Fruit fly (Drosophila melanogaster): ENCODE measurements around the gene Jasper.

- TF ChIP-seq Abd-B (GFP tag; optimal IDR thresholded peaks at IDR 0.05) (no peak), fru (GFP tag; optimal IDR thresholded peaks at IDR 0.05) (no peak), CG9705 (GFP tag; optimal IDR thresholded peaks at IDR 0.05) (no peak), pan (optimal IDR thresholded peaks at IDR 0.05) (no peak), Hr78 (GFP tag; optimal IDR thresholded peaks at IDR 0.05) (no peak), h (GFP tag; optimal IDR thresholded peaks at IDR 0.05) (no peak), lola (GFP tag; optimal IDR thresholded peaks at IDR 0.05) (no peak), sage (GFP tag; optimal IDR thresholded peaks at IDR 0.05) (no peak), sv (GFP tag; optimal IDR thresholded peaks at IDR 0.05) (no peak), GATAd (GFP tag; optimal IDR thresholded peaks at IDR 0.05) (no peak), Hnf4 (GFP tag; optimal IDR thresholded peaks at IDR 0.05) (no peak), Mio (GFP tag; optimal IDR thresholded peaks at IDR 0.05) (no peak)
These were observed 9.7 kb downstream of the Jasper start for dm6 chr3R:30061980-30062379.
